Fruit fly (Drosophila melanogaster) whole organism, embryonic: ENCODE measurements around the gene Capa.

ENCODE experiments used
- Adf1 ChIP-seq: fragments of 200-800 bp; sonication (Bioruptor generic); IDR thresholded peaks from 2 replicates; pipeline ENCODE4 v1.3.6; 2022; ENCODE audit warnings: missing biosample characterization, missing genetic modification characterization
- Aef1 ChIP-seq: fragments of 200-800 bp; sonication (Bioruptor generic); IDR thresholded peaks from 3 replicates; pipeline ENCODE4 v1.3.6; 2022; ENCODE audit warnings: missing biosample characterization, missing genetic modification characterization
- Asciz ChIP-seq: fragments of 200-800 bp; sonication (Bioruptor generic); optimal IDR thresholded peaks from 2 replicates; lab custom pipeline; 2017; ENCODE audit warnings: missing biosample characterization, mild to moderate bottlenecking, missing genetic modification characterization, missing genetic modification reagents
- Atf-2 ChIP-seq: fragments of 200-800 bp; sonication (Bioruptor generic); optimal IDR thresholded peaks from 2 replicates; lab custom pipeline; 2016; ENCODE audit warnings: missing biosample characterization, missing genetic modification characterization
- CG10654 ChIP-seq: fragments of 200-800 bp; sonication (Bioruptor generic); optimal IDR thresholded peaks from 2 replicates; lab custom pipeline; 2016; ENCODE audit warnings: missing biosample characterization, missing genetic modification characterization
- CG12942 ChIP-seq: fragments of 200-800 bp; sonication (Bioruptor generic); optimal IDR thresholded peaks from 3 replicates; lab custom pipeline; 2016; ENCODE audit warnings: missing biosample characterization, missing genetic modification characterization
- CG13624 ChIP-seq: fragments of 200-800 bp; sonication (Bioruptor generic); optimal IDR thresholded peaks from 2 replicates; lab custom pipeline; 2016; ENCODE audit warnings: missing biosample characterization, missing genetic modification characterization
- CG14441 ChIP-seq: fragments of 200-800 bp; sonication (Bioruptor generic); IDR thresholded peaks from 2 replicates; pipeline ENCODE4 v1.3.6; 2022; ENCODE audit warnings: missing biosample characterization, missing genetic modification characterization
- CG14860 ChIP-seq: fragments of 200-800 bp; sonication (Bioruptor generic); IDR thresholded peaks from 3 replicates; pipeline ENCODE4 v1.3.6; 2022; ENCODE audit warnings: missing biosample characterization, missing genetic modification characterization; ENCODE audit not compliant: partially characterized antibody
- CG16863 ChIP-seq: fragments of 200-800 bp; sonication (Bioruptor generic); optimal IDR thresholded peaks from 3 replicates; lab custom pipeline; 2016; ENCODE audit warnings: missing biosample characterization, missing genetic modification characterization
- CG17361 ChIP-seq: fragments of 200-800 bp; sonication (Bioruptor generic); IDR thresholded peaks from 3 replicates; pipeline ENCODE4 v1.3.6; 2022; ENCODE audit warnings: missing biosample characterization, missing genetic modification characterization
- CG17912 ChIP-seq: fragments of 200-800 bp; sonication (Bioruptor generic); optimal IDR thresholded peaks from 2 replicates; lab custom pipeline; 2018; ENCODE audit warnings: missing biosample characterization, mild to moderate bottlenecking, missing genetic modification characterization
- CG31224 ChIP-seq: fragments of 200-800 bp; sonication (Bioruptor generic); IDR thresholded peaks from 2 replicates; pipeline ENCODE4 v1.3.6; 2022; ENCODE audit warnings: missing biosample characterization, missing genetic modification characterization
- CG6654 ChIP-seq: fragments of 200-800 bp; sonication (Bioruptor generic); optimal IDR thresholded peaks from 2 replicates; lab custom pipeline; 2017; ENCODE audit warnings: missing biosample characterization, mild to moderate bottlenecking, missing genetic modification characterization
- CG6683 ChIP-seq: fragments of 200-800 bp; sonication (Bioruptor generic); optimal IDR thresholded peaks from 2 replicates; lab custom pipeline; 2017; ENCODE audit warnings: missing biosample characterization, mild to moderate bottlenecking, missing genetic modification characterization, missing genetic modification reagents
- CG7745 ChIP-seq: fragments of 200-800 bp; sonication (Bioruptor generic); optimal IDR thresholded peaks from 2 replicates; lab custom pipeline; 2018; ENCODE audit warnings: missing biosample characterization, mild to moderate bottlenecking, missing genetic modification characterization, moderate library complexity
- CG7839 ChIP-seq: fragments of 200-800 bp; sonication (Bioruptor generic); optimal IDR thresholded peaks from 3 replicates; lab custom pipeline; 2018; ENCODE audit warnings: missing biosample characterization, mild to moderate bottlenecking, missing genetic modification characterization, moderate library complexity
- D ChIP-seq, 2 experiments: fragments of 200-800 bp in 1 of 2; fragments of >200 bp in 1 of 2; sonication (Bioruptor generic) in 1 of 2; optimal IDR thresholded peaks; 2 replicates in 1 of 2; 3 replicates in 1 of 2; lab custom pipeline; 2017; ENCODE audit warnings: mild to moderate bottlenecking in 1 of 2, missing biosample characterization in 1 of 2, missing genetic modification characterization in 1 of 2, missing genetic modification reagents in 1 of 2
- Deaf1 ChIP-seq: fragments of 200-800 bp; optimal IDR thresholded peaks from 3 replicates; lab custom pipeline; 2019; ENCODE audit warnings: missing biosample characterization, mild to moderate bottlenecking, missing genetic modification characterization, moderate library complexity
- ERR ChIP-seq: fragments of 200-800 bp; sonication (Bioruptor generic); optimal IDR thresholded peaks from 2 replicates; lab custom pipeline; 2016; ENCODE audit warnings: missing biosample characterization, missing genetic modification characterization
- GATAe ChIP-seq: fragments of 200-800 bp; sonication (Bioruptor generic); conservative IDR thresholded peaks from 2 replicates; pipeline ENCODE4 v1.3.6; 2022; ENCODE audit warnings: missing biosample characterization, missing genetic modification characterization
- HLHmδ ChIP-seq: fragments of 200-800 bp; sonication (Bioruptor generic); optimal IDR thresholded peaks from 2 replicates; lab custom pipeline; 2018; ENCODE audit warnings: missing biosample characterization, mild to moderate bottlenecking, missing genetic modification characterization, moderate library complexity
- Hey ChIP-seq: fragments of 200-800 bp; sonication (Bioruptor generic); optimal IDR thresholded peaks from 3 replicates; lab custom pipeline; 2018; ENCODE audit warnings: missing biosample characterization, mild to moderate bottlenecking, missing genetic modification characterization
- Lhr ChIP-seq: fragments of 200-800 bp; sonication (Bioruptor generic); optimal IDR thresholded peaks from 3 replicates; lab custom pipeline; 2017; ENCODE audit warnings: mild to moderate bottlenecking, missing biosample characterization, missing genetic modification reagents, missing genetic modification characterization
- Med ChIP-seq: fragments of 200-800 bp; sonication (Bioruptor generic); peaks from one replicate; lab custom pipeline; 2016; ENCODE audit warnings: missing biosample characterization, missing genetic modification characterization, mild to moderate bottlenecking, inconsistent platforms, moderate library complexity
- NC2α ChIP-seq: fragments of 200-800 bp; sonication (Bioruptor generic); optimal IDR thresholded peaks from 2 replicates; lab custom pipeline; 2016; ENCODE audit warnings: missing biosample characterization, missing genetic modification characterization
- NK7.1 ChIP-seq: fragments of 200-800 bp; sonication (Bioruptor generic); optimal IDR thresholded peaks from 3 replicates; lab custom pipeline; 2016; ENCODE audit warnings: missing biosample characterization, missing genetic modification characterization
- Nf-YC ChIP-seq: fragments of 200-800 bp; optimal IDR thresholded peaks from 3 replicates; lab custom pipeline; 2019; ENCODE audit warnings: missing biosample characterization, mild to moderate bottlenecking, missing genetic modification characterization, moderate library complexity
- Rx ChIP-seq: fragments of 200-800 bp; sonication (Bioruptor generic); IDR thresholded peaks from 2 replicates; pipeline ENCODE4 v1.3.6; 2022; ENCODE audit warnings: missing biosample characterization, missing genetic modification characterization
- Sox100B ChIP-seq: fragments of 200-800 bp; sonication (Bioruptor generic); optimal IDR thresholded peaks from 3 replicates; lab custom pipeline; 2018; ENCODE audit warnings: missing biosample characterization, mild to moderate bottlenecking, missing genetic modification characterization
- ato ChIP-seq: fragments of 200-800 bp; sonication (Bioruptor generic); IDR thresholded peaks from 2 replicates; pipeline ENCODE4 v1.3.6; 2022; ENCODE audit warnings: missing biosample characterization, missing genetic modification characterization; ENCODE audit not compliant: partially characterized antibody
- az2 ChIP-seq: fragments of 200-800 bp; sonication (Bioruptor generic); optimal IDR thresholded peaks from 3 replicates; lab custom pipeline; 2016; ENCODE audit warnings: missing biosample characterization, missing genetic modification characterization
- btn ChIP-seq: fragments of 200-800 bp; sonication (Bioruptor generic); optimal IDR thresholded peaks from 2 replicates; lab custom pipeline; 2016; ENCODE audit warnings: missing biosample characterization, missing genetic modification characterization
- cas ChIP-seq: fragments of 200-800 bp; sonication (Bioruptor generic); IDR thresholded peaks from 2 replicates; pipeline ENCODE4 v1.3.6; 2022; ENCODE audit warnings: missing biosample characterization, missing genetic modification characterization
- chif ChIP-seq, 2 experiments: fragments of 200-800 bp; sonication (Bioruptor generic); optimal IDR thresholded peaks; 3 replicates each; lab custom pipeline; 2016; ENCODE audit warnings: missing biosample characterization in 2 of 2, missing genetic modification characterization in 2 of 2
- corto ChIP-seq: fragments of 200-800 bp; sonication (Bioruptor generic); optimal IDR thresholded peaks from 2 replicates; lab custom pipeline; 2016; ENCODE audit warnings: missing biosample characterization, mild to moderate bottlenecking, missing genetic modification characterization, moderate library complexity
- ems ChIP-seq: fragments of 200-800 bp; sonication (Bioruptor generic); optimal IDR thresholded peaks from 3 replicates; lab custom pipeline; 2016; ENCODE audit warnings: missing biosample characterization, missing genetic modification characterization
- eve ChIP-seq, 2 experiments: fragments of >200 bp; optimal IDR thresholded peaks; 2 replicates each; lab custom pipeline; 2017; ENCODE audit warnings: missing biosample characterization in 2 of 2, missing genetic modification characterization in 2 of 2
- fd64A ChIP-seq: fragments of 200-800 bp; sonication (Bioruptor generic); optimal IDR thresholded peaks from 3 replicates; lab custom pipeline; 2018; ENCODE audit warnings: missing biosample characterization, mild to moderate bottlenecking, missing genetic modification characterization
- h ChIP-seq: fragments of >200 bp; optimal IDR thresholded peaks from 2 replicates; lab custom pipeline; 2017
- ham ChIP-seq: fragments of 200-800 bp; sonication (Bioruptor generic); IDR thresholded peaks from 2 replicates; pipeline ENCODE4 v1.3.6; 2022; ENCODE audit warnings: missing biosample characterization, missing genetic modification characterization
- jumu ChIP-seq: fragments of 200-800 bp; sonication (Bioruptor generic); optimal IDR thresholded peaks from 3 replicates; lab custom pipeline; 2016; ENCODE audit warnings: missing biosample characterization, missing genetic modification characterization
- mam ChIP-seq: fragments of 200-800 bp; sonication (Bioruptor generic); optimal IDR thresholded peaks from 3 replicates; lab custom pipeline; 2016; ENCODE audit warnings: missing biosample characterization, missing genetic modification characterization
- mld ChIP-seq: fragments of 200-800 bp; sonication (Bioruptor generic); IDR thresholded peaks from 3 replicates; pipeline ENCODE4 v1.3.6; 2022; ENCODE audit warnings: missing biosample characterization, missing genetic modification characterization; ENCODE audit not compliant: partially characterized antibody
- nom ChIP-seq: fragments of 200-800 bp; sonication (Bioruptor generic); optimal IDR thresholded peaks from 2 replicates; lab custom pipeline; 2017; ENCODE audit warnings: missing biosample characterization, missing genetic modification characterization, mild to moderate bottlenecking, moderate library complexity, missing genetic modification reagents
- org-1 ChIP-seq: fragments of 200-800 bp; sonication (Bioruptor generic); optimal IDR thresholded peaks from 2 replicates; lab custom pipeline; 2017; ENCODE audit warnings: missing biosample characterization, missing genetic modification characterization
- p53 ChIP-seq: fragments of 200-800 bp; sonication (Bioruptor generic); optimal IDR thresholded peaks from 2 replicates; lab custom pipeline; 2016; ENCODE audit warnings: missing biosample characterization, missing genetic modification characterization
- sc ChIP-seq, 3 experiments: fragments of >200 bp in 2 of 3; fragments of 200-800 bp in 1 of 3; sonication (Bioruptor generic) in 1 of 3; optimal IDR thresholded peaks; 2 replicates in 2 of 3; 3 replicates in 1 of 3; lab custom pipeline; 2017; ENCODE audit warnings: mild to moderate bottlenecking in 1 of 3, missing biosample characterization in 1 of 3, missing genetic modification characterization in 1 of 3, missing genetic modification reagents in 1 of 3
- sim ChIP-seq: fragments of 200-800 bp; sonication (Bioruptor generic); IDR thresholded peaks from 2 replicates; pipeline ENCODE4 v1.3.6; 2022; ENCODE audit warnings: missing biosample characterization, missing genetic modification characterization
- slp2 ChIP-seq: fragments of 200-800 bp; sonication (Bioruptor generic); optimal IDR thresholded peaks from 2 replicates; lab custom pipeline; 2016; ENCODE audit warnings: missing biosample characterization, missing genetic modification characterization
- vvl ChIP-seq: fragments of 200-800 bp; sonication (Bioruptor generic); IDR thresholded peaks from 2 replicates; pipeline ENCODE4 v1.3.6; 2022; ENCODE audit warnings: missing biosample characterization, missing genetic modification characterization

Capa gene

dm6 chr3R:29903775-29904356, 10.3 kb downstream of the Capa start, which contains the start of gene CG15517 (continued):
- no peak for TF ChIP-seq slp2 (GFP tag; lab: Kevin White, UChicago)
- TF ChIP-seq CG16863 = no peak
- no peak for TF ChIP-seq ERR (GFP tag; lab: Kevin White, UChicago)
- no peak for TF ChIP-seq CG13624 (GFP tag; lab: Kevin White, UChicago)
- no peak for TF ChIP-seq Rx (GFP tag; lab: Robert Waterston, UW)
- no peak for TF ChIP-seq Sox100B
- TF ChIP-seq HLHmδ (GFP tag; lab: Kevin White, UChicago) = no peak
- TF ChIP-seq Aef1 (GFP tag; lab: Robert Waterston, UW) = no peak
- TF ChIP-seq mam = no peak
- no peak for TF ChIP-seq NC2α
- no peak for TF ChIP-seq CG6683 (GFP tag; lab: Kevin White, UChicago)
- TF ChIP-seq Nf-YC = no peak
- TF ChIP-seq Deaf1 (tag; lab: Kevin White, UChicago) = no peak
- no peak for TF ChIP-seq CG6654
- no peak for TF ChIP-seq CG14860 (GFP tag; lab: Robert Waterston, UW)
- peak; percentile 85 for TF ChIP-seq vvl (GFP tag; lab: Robert Waterston, UW)
- TF ChIP-seq ham = no peak
- no peak for TF ChIP-seq NK7.1 (GFP tag; lab: Kevin White, UChicago)
- TF ChIP-seq cas = no peak
- TF ChIP-seq CG17361 (GFP tag; lab: Robert Waterston, UW) = 0 out of 3 replicates have a peak, but pooled peaks have one; percentile 32
- TF ChIP-seq btn (GFP tag; lab: Kevin White, UChicago) = no peak
- no peak for TF ChIP-seq eve (GFP tag; optimal IDR thresholded peaks at IDR 0.05; lab: Kevin White, UChicago)
- no peak for TF ChIP-seq CG12942 (GFP tag; lab: Kevin White, UChicago)
- no peak for TF ChIP-seq CG10654
- no peak for TF ChIP-seq nom (GFP tag; lab: Kevin White, UChicago)
- TF ChIP-seq fd64A (GFP tag; lab: Kevin White, UChicago) = no peak
- TF ChIP-seq CG7745 (tag; lab: Kevin White, UChicago) = no peak
- TF ChIP-seq h (lab: Kevin White, UChicago) = no peak
- no peak for TF ChIP-seq az2
- TF ChIP-seq corto (GFP tag; lab: Kevin White, UChicago) = no peak
- no peak for TF ChIP-seq Adf1 (GFP tag; lab: Robert Waterston, UW)
- TF ChIP-seq chif (GFP tag; optimal IDR thresholded peaks at IDR 0.05; lab: Kevin White, UChicago) = no peak
- no peak for TF ChIP-seq mld
- no peak for TF ChIP-seq CG17912
- no peak for TF ChIP-seq p53 (GFP tag; lab: Kevin White, UChicago)
- no peak for TF ChIP-seq sc (optimal IDR thresholded peaks at IDR 0.05; lab: Kevin White, UChicago)
- TF ChIP-seq sc (GFP tag; optimal IDR thresholded peaks at IDR 0.05; lab: Kevin White, UChicago) = no peak
- TF ChIP-seq GATAe (GFP tag; lab: Robert Waterston, UW) = no peak
- no peak for TF ChIP-seq sim (GFP tag; lab: Robert Waterston, UW)
- TF ChIP-seq CG7839 (tag; lab: Kevin White, UChicago) = peak; percentile 38
- TF ChIP-seq ato (GFP tag; lab: Robert Waterston, UW) = no peak
- 0 out of 2 replicates have a peak, but pooled peaks have one; percentile 6 for TF ChIP-seq CG31224 (GFP tag; lab: Robert Waterston, UW)
- TF ChIP-seq Atf-2 (GFP tag; lab: Kevin White, UChicago) = no peak
- no peak for TF ChIP-seq jumu (GFP tag; lab: Kevin White, UChicago)
- TF ChIP-seq D (optimal IDR thresholded peaks at IDR 0.05; lab: Kevin White, UChicago) = no peak
- TF ChIP-seq D (GFP tag; optimal IDR thresholded peaks at IDR 0.05; lab: Kevin White, UChicago) = no peak
- no peak for TF ChIP-seq Asciz
- TF ChIP-seq Lhr = peak; percentile 29
- TF ChIP-seq Hey (tag; lab: Kevin White, UChicago) = no peak
- TF ChIP-seq ems (GFP tag; lab: Kevin White, UChicago) = no peak
- peak; percentile 66 for TF ChIP-seq Med (GFP tag; lab: Kevin White, UChicago)
- no peak for TF ChIP-seq CG14441 (GFP tag; lab: Robert Waterston, UW)
- TF ChIP-seq org-1 (GFP tag; lab: Kevin White, UChicago) = no peak
